Worm (Caenorhabditis elegans) whole organism, L2 larva: Measurements from ENCODE around the gene Y37H2A.11.

Source experiments
- C34F6.9 ChIP-seq: fragments of 150-350 bp; optimal IDR thresholded peaks from 2 replicates; lab custom pipeline; 2014; ENCODE audit warnings: missing biosample characterization, missing genetic modification characterization
- Y55F3AM.14 ChIP-seq: fragments of 200-800 bp; sonication (Bioruptor generic); optimal IDR thresholded peaks from 2 replicates; lab custom pipeline; 2018; ENCODE audit warnings: mild to moderate bottlenecking, missing genetic modification characterization, missing compliant biosample characterization
- ZK546.5 ChIP-seq: sonication (generic microtip); optimal IDR thresholded peaks from 2 replicates; lab custom pipeline; 2017; ENCODE audit warnings: missing biosample characterization, missing genetic modification characterization
- aly-2 ChIP-seq: fragments of 150-350 bp; optimal IDR thresholded peaks from 2 replicates; lab custom pipeline; 2014; ENCODE audit warnings: missing biosample characterization, missing genetic modification characterization
- ama-1 ChIP-seq: fragments of 150-350 bp; optimal IDR thresholded peaks from 2 replicates; lab custom pipeline; 2018; ENCODE audit warnings: inconsistent platforms
- blmp-1 ChIP-seq: sonication (generic microtip); optimal IDR thresholded peaks from 2 replicates; lab custom pipeline; 2017; ENCODE audit warnings: missing genetic modification characterization, mild to moderate bottlenecking, missing compliant biosample characterization, antibody characterized with exemption, moderate library complexity; ENCODE audit not compliant: insufficient read depth
- ceh-16 ChIP-seq: fragments of 150-350 bp; optimal IDR thresholded peaks from 2 replicates; lab custom pipeline; 2014; ENCODE audit warnings: missing biosample characterization, missing genetic modification characterization
- ceh-82 ChIP-seq: fragments of 150-350 bp; optimal IDR thresholded peaks from 2 replicates; lab custom pipeline; 2014; ENCODE audit warnings: missing biosample characterization, missing genetic modification characterization
- crh-2 ChIP-seq: sonication (generic microtip); optimal IDR thresholded peaks from 2 replicates; lab custom pipeline; 2017; ENCODE audit warnings: missing biosample characterization, missing genetic modification characterization
- egl-27 ChIP-seq: sonication (generic microtip); optimal IDR thresholded peaks from 3 replicates; lab custom pipeline; 2017; ENCODE audit warnings: missing biosample characterization, missing genetic modification reagents, missing genetic modification characterization
- elt-1 ChIP-seq: fragments of 150-350 bp; optimal IDR thresholded peaks from 2 replicates; lab custom pipeline; 2014; ENCODE audit warnings: missing biosample characterization, missing genetic modification characterization
- fos-1 ChIP-seq: fragments of 150-350 bp; optimal IDR thresholded peaks from 2 replicates; lab custom pipeline; 2014; ENCODE audit warnings: missing biosample characterization, missing genetic modification characterization
- gmeb-1 ChIP-seq: fragments of 150-350 bp; optimal IDR thresholded peaks from 2 replicates; lab custom pipeline; 2014; ENCODE audit warnings: missing biosample characterization, missing genetic modification characterization
- lin-11 ChIP-seq: fragments of 150-350 bp; sonication (generic microtip); optimal IDR thresholded peaks from 2 replicates; lab custom pipeline; 2014; ENCODE audit warnings: missing biosample characterization, missing genetic modification characterization, inconsistent platforms, mixed read lengths
- lin-39 ChIP-seq: fragments of 150-350 bp; optimal IDR thresholded peaks from 2 replicates; lab custom pipeline; 2014; ENCODE audit warnings: missing biosample characterization, missing genetic modification reagents, missing genetic modification characterization
- lsy-2 ChIP-seq, 2 experiments: fragments of 150-350 bp in 1 of 2; sonication (generic microtip) in 1 of 2; optimal IDR thresholded peaks; 2 replicates each; lab custom pipeline; 2014 to 2017; ENCODE audit warnings: missing biosample characterization in 2 of 2, missing genetic modification characterization in 2 of 2
- mab-5 ChIP-seq: fragments of 150-350 bp; optimal IDR thresholded peaks from 2 replicates; lab custom pipeline; 2014; ENCODE audit warnings: missing biosample characterization, missing genetic modification characterization
- mbf-1 ChIP-seq: sonication (generic microtip); optimal IDR thresholded peaks from 2 replicates; lab custom pipeline; 2017; ENCODE audit warnings: missing biosample characterization, missing genetic modification characterization
- mdl-1 ChIP-seq, 2 experiments: fragments of 150-350 bp in 1 of 2; sonication (generic microtip) in 1 of 2; optimal IDR thresholded peaks; 2 replicates each; lab custom pipeline; 2017; ENCODE audit warnings: missing biosample characterization in 2 of 2, missing genetic modification characterization in 2 of 2
- nhr-10 ChIP-seq: sonication (generic microtip); optimal IDR thresholded peaks from 2 replicates; lab custom pipeline; 2017; ENCODE audit warnings: missing biosample characterization, missing genetic modification characterization
- nhr-11 ChIP-seq: fragments of 150-350 bp; optimal IDR thresholded peaks from 2 replicates; lab custom pipeline; 2014; ENCODE audit warnings: missing biosample characterization, missing genetic modification characterization
- nhr-12 ChIP-seq: fragments of 150-350 bp; optimal IDR thresholded peaks from 2 replicates; lab custom pipeline; 2014; ENCODE audit warnings: missing biosample characterization, missing genetic modification characterization
- nhr-129 ChIP-seq: fragments of 150-350 bp; optimal IDR thresholded peaks from 2 replicates; lab custom pipeline; 2014; ENCODE audit warnings: missing biosample characterization, missing genetic modification characterization
- nhr-21 ChIP-seq: fragments of 150-350 bp; optimal IDR thresholded peaks from 2 replicates; lab custom pipeline; 2014; ENCODE audit warnings: missing biosample characterization, missing genetic modification characterization
- nhr-23 ChIP-seq: fragments of 150-350 bp; optimal IDR thresholded peaks from 2 replicates; lab custom pipeline; 2014; ENCODE audit warnings: missing biosample characterization, missing genetic modification reagents, missing genetic modification characterization
- nhr-237 ChIP-seq: fragments of 150-350 bp; optimal IDR thresholded peaks from 2 replicates; lab custom pipeline; 2014; ENCODE audit warnings: missing biosample characterization, missing genetic modification characterization
- nhr-25 ChIP-seq: fragments of 150-350 bp; sonication (generic microtip); optimal IDR thresholded peaks from 3 replicates; lab custom pipeline; 2014; ENCODE audit warnings: missing biosample characterization, missing genetic modification characterization
- nhr-77 ChIP-seq: fragments of 150-350 bp; optimal IDR thresholded peaks from 2 replicates; lab custom pipeline; 2014; ENCODE audit warnings: missing biosample characterization, missing genetic modification characterization
- sem-4 ChIP-seq: fragments of 150-350 bp; optimal IDR thresholded peaks from 2 replicates; lab custom pipeline; 2014; ENCODE audit warnings: missing biosample characterization, missing genetic modification reagents, missing genetic modification characterization
- sma-9 ChIP-seq, 2 experiments: fragments of 150-350 bp in 1 of 2; sonication (generic microtip) in 1 of 2; optimal IDR thresholded peaks; 2 replicates each; lab custom pipeline; 2014 to 2016; ENCODE audit warnings: missing genetic modification characterization in 2 of 2, mild to moderate bottlenecking in 1 of 2, missing biosample characterization in 1 of 2, missing compliant biosample characterization in 1 of 2, missing genetic modification reagents in 1 of 2, moderate library complexity in 1 of 2
- snpc-4 ChIP-seq: fragments of 150-350 bp; optimal IDR thresholded peaks from 2 replicates; lab custom pipeline; 2014; ENCODE audit warnings: missing biosample characterization, missing genetic modification characterization
- unc-39 ChIP-seq: fragments of 150-350 bp; optimal IDR thresholded peaks from 2 replicates; lab custom pipeline; 2014; ENCODE audit warnings: missing biosample characterization, missing genetic modification characterization
- unc-55 ChIP-seq: fragments of 150-350 bp; sonication (generic microtip); optimal IDR thresholded peaks from 3 replicates; lab custom pipeline; 2014; ENCODE audit warnings: missing biosample characterization, missing genetic modification reagents, missing genetic modification characterization
- unc-62 ChIP-seq: fragments of 150-350 bp; optimal IDR thresholded peaks from 2 replicates; lab custom pipeline; 2014; ENCODE audit warnings: missing biosample characterization, missing genetic modification reagents, missing genetic modification characterization
- zag-1 ChIP-seq: fragments of 150-350 bp; optimal IDR thresholded peaks from 2 replicates; lab custom pipeline; 2014; ENCODE audit warnings: missing biosample characterization, missing genetic modification characterization
- ztf-1 ChIP-seq: fragments of 200-800 bp; sonication (Bioruptor generic); conservative IDR thresholded peaks from 2 replicates; pipeline ENCODE4 v1.3.6; 2022; ENCODE audit warnings: missing genetic modification characterization, missing compliant biosample characterization
- ztf-4 ChIP-seq: fragments of 150-350 bp; optimal IDR thresholded peaks from 2 replicates; lab custom pipeline; 2014; ENCODE audit warnings: missing biosample characterization, missing genetic modification characterization

The Y37H2A.11 gene

DNA sequence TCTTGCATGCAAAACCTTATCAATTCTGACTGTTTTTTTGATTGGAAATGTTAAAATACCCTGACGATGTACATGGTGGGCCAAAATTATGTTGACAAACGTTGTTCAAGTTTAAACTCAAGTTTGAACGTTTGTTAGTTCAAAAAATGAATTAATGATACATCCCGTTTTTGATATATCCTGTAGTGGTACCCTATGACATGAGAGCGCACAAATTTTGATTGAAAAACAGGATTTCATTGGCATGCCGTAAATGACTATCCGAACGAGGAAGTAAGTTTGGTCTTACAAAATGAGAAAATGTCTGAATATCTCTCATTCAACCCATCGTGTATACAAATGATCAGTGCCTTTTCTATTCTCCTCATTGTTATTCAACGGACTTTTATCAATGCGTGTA lies at the start of gene Y37H2A.11:
Gene Y37H2A.11, plus strand, starts transcription at position 301 of the 400 bp plus-strand sequence.
- no peak for TF ChIP-seq C34F6.9 (tag; lab: Kevin White, UChicago)
- TF ChIP-seq lsy-2 (tag; optimal IDR thresholded peaks at IDR 0.05; lab: Kevin White, UChicago) = no peak
- TF ChIP-seq nhr-12 = no peak
- TF ChIP-seq nhr-21 (tag; lab: Kevin White, UChicago) = no peak
- TF ChIP-seq elt-1 (tag; lab: Kevin White, UChicago) = no peak
- no peak for TF ChIP-seq blmp-1 (tag; lab: Kevin White, UChicago)
- no peak for TF ChIP-seq nhr-77
- TF ChIP-seq unc-62 = no peak
- TF ChIP-seq nhr-11 (tag; lab: Kevin White, UChicago) = no peak
- TF ChIP-seq unc-39 (tag; lab: Kevin White, UChicago) = no peak
- TF ChIP-seq ceh-82 = no peak
- no peak for TF ChIP-seq ztf-1 (GFP tag; lab: Robert Waterston, UW)
- TF ChIP-seq nhr-237 (tag; lab: Kevin White, UChicago) = no peak

- no peak for TF ChIP-seq ama-1 (lab: Kevin White, UChicago)
- TF ChIP-seq, all 48 proteins: peak for 0
These were observed 47.3 kb upstream of the Y37H2A.11 start for ce11 chrV:18093941-18094340.

DNA sequence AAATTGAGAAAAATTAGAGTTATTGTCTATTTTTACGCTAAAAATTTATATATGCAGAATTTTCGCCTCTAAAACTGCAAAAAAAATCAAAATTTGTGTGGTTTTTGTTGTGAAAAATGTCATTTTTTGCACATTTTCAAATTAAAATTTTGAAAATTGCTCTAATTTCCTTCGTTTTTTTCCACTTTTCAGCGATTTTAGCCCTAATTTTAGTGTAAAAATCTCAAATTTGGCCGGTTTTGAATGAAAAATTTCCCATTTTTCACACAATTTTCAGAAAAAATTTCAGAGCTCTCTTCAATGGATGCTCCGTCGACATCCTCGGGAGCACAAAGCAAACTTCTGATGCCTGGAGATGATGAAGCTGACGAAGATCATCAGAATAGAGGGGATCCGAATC lies 42.9 kb upstream of the Y37H2A.11 start, which contains the start of gene par-4:
Gene par-4, plus strand, starts transcription at position 301 of the 400 bp plus-strand sequence.
- TF ChIP-seq unc-55 = no peak
- no peak for TF ChIP-seq sem-4 (tag; lab: Kevin White, UChicago)
- TF ChIP-seq snpc-4 (tag; lab: Kevin White, UChicago) = no peak
- TF ChIP-seq ceh-82 = no peak
- no peak for TF ChIP-seq mab-5
- TF ChIP-seq ceh-16 (tag; lab: Kevin White, UChicago) = no peak

- TF ChIP-seq nhr-12 (no peak), gmeb-1 (no peak), ama-1 (lab: Kevin White, UChicago) (no peak), nhr-77 (no peak), nhr-237 (tag; lab: Kevin White, UChicago) (no peak), egl-27 (tag; lab: Kevin White, UChicago) (no peak), mdl-1 (tag; optimal IDR thresholded peaks at IDR 0.05; lab: Kevin White, UChicago) (no peak), mbf-1 (no peak), nhr-129 (tag; lab: Kevin White, UChicago) (no peak), nhr-10 (tag; lab: Kevin White, UChicago) (no peak), lin-39 (tag; lab: Kevin White, UChicago) (no peak), sem-4 (tag; lab: Kevin White, UChicago) (no peak), ceh-82 (no peak)
These were observed 35.2 kb upstream of the Y37H2A.11 start for ce11 chrV:18106055-18106454.

DNA sequence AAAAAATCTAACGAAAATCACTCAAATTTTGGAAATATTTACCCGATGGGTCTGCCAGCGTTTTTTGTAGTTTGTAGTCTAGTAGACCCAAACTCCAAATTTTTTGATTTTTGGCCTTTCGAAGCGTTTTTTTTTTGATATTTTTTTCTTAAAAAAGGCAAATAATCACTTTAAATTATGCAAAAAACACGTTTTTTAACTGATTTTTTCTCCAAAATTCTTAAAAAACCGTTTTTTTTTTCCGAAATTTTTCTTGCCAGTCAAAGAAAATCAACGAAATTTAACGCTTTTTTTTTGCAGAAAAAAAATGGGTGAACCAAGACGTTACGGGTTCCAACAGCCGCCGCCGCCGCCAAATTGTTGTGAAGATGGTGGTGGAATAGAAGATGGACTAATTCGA lies 33.3 kb upstream of the Y37H2A.11 start, which contains the start of gene Y37H2A.1:
Gene Y37H2A.1, plus strand, starts transcription at position 301 of the 400 bp plus-strand sequence.
- no peak for TF ChIP-seq lin-11
- no peak for TF ChIP-seq nhr-23 (tag; lab: Kevin White, UChicago)

DNA sequence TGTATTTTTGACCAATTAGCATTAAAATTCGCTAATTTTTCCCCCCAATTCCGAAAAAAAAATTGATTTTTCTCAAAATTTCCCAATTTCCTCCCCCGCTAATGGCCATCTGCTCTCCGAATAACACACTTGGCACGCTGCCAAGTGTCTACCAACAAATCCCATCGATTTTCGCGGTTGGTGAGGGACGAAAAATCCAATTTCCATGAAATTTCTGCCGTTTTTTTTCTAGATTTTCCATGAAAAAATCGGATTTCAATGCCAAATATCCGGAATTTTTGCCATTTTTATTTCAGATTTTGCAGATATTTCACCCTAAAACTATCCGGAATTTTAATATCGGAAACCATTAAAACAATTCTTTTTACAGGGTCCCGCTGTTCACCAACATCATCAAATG lies 31.8 kb upstream of the Y37H2A.11 start:
- TF ChIP-seq egl-27 (tag; lab: Kevin White, UChicago) = no peak
- no peak for TF ChIP-seq aly-2 (tag; lab: Kevin White, UChicago)

ce11 chrV:18115054-18115453 lies 26.2 kb upstream of the Y37H2A.11 start:
- TF ChIP-seq unc-55 = peak; percentile 45
- TF ChIP-seq, all 48 proteins: peak for 1; not testable (repeated sequence) for 47

ce11 chrV:18123639-18124038 lies 17.6 kb upstream of the Y37H2A.11 start, which contains the start of gene fbxa-107:
TSS of gene fbxa-107 (plus strand) at chrV:18123939.
- TF ChIP-seq ztf-1 (GFP tag; lab: Robert Waterston, UW) (no peak), unc-55 (no peak), nhr-21 (tag; lab: Kevin White, UChicago) (no peak), mbf-1 (no peak), nhr-25 (tag; lab: Kevin White, UChicago) (no peak), ceh-82 (no peak), ZK546.5 (tag; lab: Kevin White, UChicago) (no peak), zag-1 (tag; lab: Kevin White, UChicago) (no peak), unc-39 (tag; lab: Kevin White, UChicago) (no peak), sma-9 (GFP tag; optimal IDR thresholded peaks at IDR 0.05; lab: Kevin White, UChicago) (no peak), sma-9 (tag; optimal IDR thresholded peaks at IDR 0.05; lab: Kevin White, UChicago) (no peak), elt-1 (tag; lab: Kevin White, UChicago) (no peak), ztf-4 (tag; lab: Kevin White, UChicago) (no peak), fos-1 (tag; lab: Kevin White, UChicago) (no peak), crh-2 (tag; lab: Kevin White, UChicago) (no peak), Y55F3AM.14 (no peak), lin-11 (no peak), lin-39 (tag; lab: Kevin White, UChicago) (no peak)
